Worm (Caenorhabditis elegans) whole organism, mixed stage, embryonic: Measurements from ENCODE around the gene tag-294.

ENCODE experiments used
- M03D4.4 ChIP-seq: sonication (generic microtip); optimal IDR thresholded peaks from 2 replicates; lab custom pipeline; 2017; ENCODE audit warnings: mild to moderate bottlenecking, missing genetic modification characterization, missing compliant biosample characterization
- ceh-83 ChIP-seq: fragments of 200-800 bp; sonication (Bioruptor generic); optimal IDR thresholded peaks from 2 replicates; lab custom pipeline; 2018; ENCODE audit warnings: mild to moderate bottlenecking, missing genetic modification characterization, missing compliant biosample characterization
- lin-13 ChIP-seq: fragments of 150-350 bp; optimal IDR thresholded peaks from 2 replicates; lab custom pipeline; 2014; ENCODE audit warnings: missing biosample characterization, missing genetic modification characterization
- mab-5 ChIP-seq: fragments of 150-350 bp; optimal IDR thresholded peaks from 2 replicates; lab custom pipeline; 2014; ENCODE audit warnings: missing biosample characterization, missing genetic modification characterization
- nhr-76 ChIP-seq: sonication (generic microtip); optimal IDR thresholded peaks from 2 replicates; lab custom pipeline; 2017; ENCODE audit warnings: missing biosample characterization, missing genetic modification characterization
- pha-4 ChIP-seq: fragments of 150-350 bp; optimal IDR thresholded peaks from 2 replicates; lab custom pipeline; 2018; ENCODE audit warnings: missing biosample characterization, missing genetic modification reagents, missing genetic modification characterization
- snpc-4 ChIP-seq: fragments of 150-350 bp; optimal IDR thresholded peaks from 2 replicates; lab custom pipeline; 2014; ENCODE audit warnings: missing biosample characterization, missing genetic modification characterization
- unc-39 ChIP-seq: fragments of 150-350 bp; optimal IDR thresholded peaks from 2 replicates; lab custom pipeline; 2014; ENCODE audit warnings: missing biosample characterization, missing genetic modification characterization

DNA sequence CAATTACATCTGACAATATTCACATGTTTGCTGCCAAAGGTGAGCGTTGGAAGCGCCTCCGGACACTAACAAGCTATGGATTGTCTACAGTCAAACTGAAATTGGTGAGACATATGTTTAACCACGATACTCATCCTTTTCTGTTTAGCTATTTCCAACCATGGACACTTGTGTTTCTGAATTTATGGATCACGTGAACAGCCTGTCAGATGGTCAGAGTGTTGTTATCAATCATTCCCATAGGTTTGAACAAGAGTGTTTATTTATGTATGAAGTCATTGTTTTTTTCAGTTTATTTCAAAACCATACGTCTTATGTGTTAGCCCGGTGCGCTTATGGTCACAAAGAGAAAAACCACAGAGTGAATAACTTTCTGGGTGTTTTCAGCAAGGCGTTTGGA is 47.8 kb downstream of the tag-294 start:
- TF ChIP-seq lin-13 (no peak), snpc-4 (tag; lab: Kevin White, UChicago) (no peak), nhr-76 (tag; lab: Kevin White, UChicago) (no peak), ceh-83 (GFP tag; lab: Kevin White, UChicago) (no peak), M03D4.4 (tag; lab: Kevin White, UChicago) (no peak), mab-5 (no peak), pha-4 (tag; lab: Kevin White, UChicago) (no peak), unc-39 (tag; lab: Kevin White, UChicago) (no peak)
